Worm (Caenorhabditis elegans): ENCODE measurements around the gene nmur-3.
A peak's percentile ranks its signal among the peaks of the same experiment; 100 is the strongest.

nmur-3 gene

DNA sequence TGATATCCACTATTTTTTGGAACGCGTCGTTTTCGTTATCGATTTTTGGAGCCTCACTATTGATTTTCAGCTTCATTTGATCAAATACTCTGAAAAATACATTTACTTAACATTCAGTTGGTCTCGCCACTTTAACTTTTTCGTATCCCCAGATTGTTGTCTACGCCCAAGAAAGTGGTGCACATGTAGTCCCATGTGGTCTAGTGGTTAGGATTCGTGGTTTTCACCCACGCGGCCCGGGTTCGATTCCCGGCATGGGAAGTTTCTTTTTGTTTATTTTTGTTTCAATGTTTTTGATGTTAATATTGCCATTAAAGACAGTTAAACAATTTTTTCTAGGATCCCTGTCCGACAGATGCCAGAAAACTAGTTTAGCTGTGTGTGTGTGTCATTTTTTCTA lies 22.2 kb upstream of the nmur-3 start (continued):
- no peak for TF ChIP-seq nhr-76 (tag; optimal IDR thresholded peaks at IDR 0.05)
- TF ChIP-seq fos-1 (tag; optimal IDR thresholded peaks at IDR 0.05): no peak
- TF ChIP-seq ceh-82 (tag; optimal IDR thresholded peaks at IDR 0.05): no peak
- TF ChIP-seq R02D3.7 (tag; optimal IDR thresholded peaks at IDR 0.05): no peak
- peak; percentile 28 for TF ChIP-seq spr-1 (tag; optimal IDR thresholded peaks at IDR 0.05)
- no peak for TF ChIP-seq lin-39 (tag; optimal IDR thresholded peaks at IDR 0.05)
- peak; percentile 68; the same call in 1 of the 2 replicates for TF ChIP-seq mdt-29 (GFP tag; IDR thresholded peaks at IDR 0.05)
- TF ChIP-seq zfp-3 (GFP tag; conservative IDR thresholded peaks at IDR 0.05): 0 out of 2 replicates have a peak, but pooled peaks have one; percentile 52
- peak; percentile 70 for TF ChIP-seq Y5F2A.4 (GFP tag; optimal IDR thresholded peaks at IDR 0.05)
- TF ChIP-seq unc-62 (GFP tag; optimal IDR thresholded peaks at IDR 0.05 in 1 of 2): peak in 1 of 2 experiments; percentile 28
- TF ChIP-seq unc-62 (tag; optimal IDR thresholded peaks at IDR 0.05): no peak
- TF ChIP-seq jun-1 (tag; optimal IDR thresholded peaks at IDR 0.05): no peak
- TF ChIP-seq ceh-44 (GFP tag; IDR thresholded peaks at IDR 0.05): peak; percentile 64; the same call in 1 of the 2 replicates
- TF ChIP-seq cey-2 (tag; optimal IDR thresholded peaks at IDR 0.05; ENCODE audit: borderline replicate concordance, insufficient read depth): no peak
- TF ChIP-seq sdz-12 (GFP tag; optimal IDR thresholded peaks at IDR 0.05): no peak
- TF ChIP-seq Y105C5A.15 (GFP tag; IDR thresholded peaks at IDR 0.05): 0 out of 2 replicates have a peak, but pooled peaks have one; percentile 60
- peak in 1 of 2 experiments; percentile 17 for TF ChIP-seq hif-1 (tag; optimal IDR thresholded peaks at IDR 0.05)
- peak; percentile 16 for TF ChIP-seq unc-130 (GFP tag; optimal IDR thresholded peaks at IDR 0.05)
- TF ChIP-seq snpc-4 (tag; optimal IDR thresholded peaks at IDR 0.05): no peak
- peak; percentile 58 for TF ChIP-seq mxl-3 (GFP tag; optimal IDR thresholded peaks at IDR 0.05)
- peak; percentile 78; the same call in 1 of the 2 replicates for TF ChIP-seq D1046.2 (GFP tag; IDR thresholded peaks at IDR 0.05)
- TF ChIP-seq lir-3 (tag; optimal IDR thresholded peaks at IDR 0.05): no peak
- TF ChIP-seq hlh-11 (tag; optimal IDR thresholded peaks at IDR 0.05): peak; percentile 32
- TF ChIP-seq F26F4.8 (GFP tag; conservative IDR thresholded peaks at IDR 0.05): peak; percentile 93
- peak; percentile 82 for TF ChIP-seq arid-1 (GFP tag; conservative IDR thresholded peaks at IDR 0.05)
- 0 out of 2 replicates have a peak, but pooled peaks have one; percentile 48 for TF ChIP-seq tra-1 (GFP tag; IDR thresholded peaks at IDR 0.05)
- TF ChIP-seq nhr-237 (tag; optimal IDR thresholded peaks at IDR 0.05): no peak
- no peak for TF ChIP-seq tag-97 (GFP tag; IDR thresholded peaks at IDR 0.05)
- peak; percentile 45 for TF ChIP-seq aha-1 (tag)
- no peak for TF ChIP-seq nhr-11 (tag; optimal IDR thresholded peaks at IDR 0.05)
- peak; percentile 60; the same call in 1 of the 2 replicates for TF ChIP-seq ZK337.2 (GFP tag; IDR thresholded peaks at IDR 0.05)
- peak; percentile 41 for TF ChIP-seq nhr-28 (tag; optimal IDR thresholded peaks at IDR 0.05)
- peak; percentile 64; the same call in 1 of the 2 replicates for TF ChIP-seq dmd-9 (GFP tag; IDR thresholded peaks at IDR 0.05)
- peak; percentile 29 for TF ChIP-seq Y48G9A.11 (GFP tag; IDR thresholded peaks at IDR 0.05)
- TF ChIP-seq madf-9 (GFP tag; conservative IDR thresholded peaks at IDR 0.05): 0 out of 2 replicates have a peak, but pooled peaks have one; percentile 41
- no peak for TF ChIP-seq ama-1 (optimal IDR thresholded peaks at IDR 0.05)
- no peak for TF ChIP-seq lin-13 (GFP tag; optimal IDR thresholded peaks at IDR 0.05)
- peak; percentile 89 for TF ChIP-seq pha-4 (GFP tag; IDR thresholded peaks at IDR 0.05)
- no peak for TF ChIP-seq pha-4 (tag; optimal IDR thresholded peaks at IDR 0.05)
- TF ChIP-seq nhr-10 (tag; optimal IDR thresholded peaks at IDR 0.05): no peak
- no peak for TF ChIP-seq lin-15B (tag; optimal IDR thresholded peaks at IDR 0.05)
- no peak for TF ChIP-seq ztf-7 (tag; optimal IDR thresholded peaks at IDR 0.05)
- no peak for TF ChIP-seq nhr-42 (GFP tag; IDR thresholded peaks at IDR 0.05)
- TF ChIP-seq snpc-1.2 (GFP tag; IDR thresholded peaks at IDR 0.05): peak; percentile 87
- peak; percentile 78 for TF ChIP-seq dmd-8 (GFP tag; IDR thresholded peaks at IDR 0.05)
- no peak for TF ChIP-seq unc-39 (tag; optimal IDR thresholded peaks at IDR 0.05)
- TF ChIP-seq dve-1 (tag; optimal IDR thresholded peaks at IDR 0.05; ENCODE audit: insufficient read depth): peak; percentile 43
- TF ChIP-seq dpl-1 (GFP tag; optimal IDR thresholded peaks at IDR 0.05): peak; percentile 11
- TF ChIP-seq pqm-1 (tag; optimal IDR thresholded peaks at IDR 0.05): no peak
- TF ChIP-seq nhr-111 (GFP tag; optimal IDR thresholded peaks at IDR 0.05): peak; percentile 69
- TF ChIP-seq lim-7 (GFP tag; IDR thresholded peaks at IDR 0.05): peak; percentile 85
- peak; percentile 81 for TF ChIP-seq mes-2 (tag; optimal IDR thresholded peaks at IDR 0.05; ENCODE audit: poor library complexity, severe bottlenecking)
